Fruit fly (Drosophila melanogaster) whole organism, embryonic: Measurements from ENCODE around the gene CG15923.

Experiments
- Ada2b ChIP-seq: fragments of 200-800 bp; sonication (Bioruptor generic); IDR thresholded peaks from 2 replicates; pipeline ENCODE4 v1.3.6; 2022; ENCODE audit warnings: missing biosample characterization, missing genetic modification characterization
- Atf6 ChIP-seq: fragments of 200-800 bp; sonication (Bioruptor generic); IDR thresholded peaks from 2 replicates; pipeline ENCODE4 v1.3.6; 2022; ENCODE audit warnings: missing biosample characterization, missing genetic modification characterization
- CG10147 ChIP-seq: fragments of 200-800 bp; sonication (Bioruptor generic); optimal IDR thresholded peaks from 2 replicates; lab custom pipeline; 2019; ENCODE audit warnings: missing biosample characterization, mild to moderate bottlenecking, missing genetic modification characterization, moderate library complexity
- CG13424 ChIP-seq: fragments of 200-800 bp; sonication (Bioruptor generic); optimal IDR thresholded peaks from 2 replicates; lab custom pipeline; 2019; ENCODE audit warnings: missing biosample characterization, mild to moderate bottlenecking, missing genetic modification characterization, moderate library complexity
- CG14860 ChIP-seq: fragments of 200-800 bp; sonication (Bioruptor generic); IDR thresholded peaks from 3 replicates; pipeline ENCODE4 v1.3.6; 2022; ENCODE audit warnings: missing biosample characterization, missing genetic modification characterization; ENCODE audit not compliant: partially characterized antibody
- CG15479 ChIP-seq: fragments of 200-800 bp; sonication (Bioruptor generic); optimal IDR thresholded peaks from 3 replicates; lab custom pipeline; 2019; ENCODE audit warnings: missing biosample characterization, mild to moderate bottlenecking, missing genetic modification characterization, moderate library complexity
- CG16863 ChIP-seq: fragments of 200-800 bp; sonication (Bioruptor generic); optimal IDR thresholded peaks from 3 replicates; lab custom pipeline; 2016; ENCODE audit warnings: missing biosample characterization, missing genetic modification characterization
- CG17328 ChIP-seq: fragments of 200-800 bp; sonication (Bioruptor generic); IDR thresholded peaks from 2 replicates; pipeline ENCODE4 v1.3.6; 2022; ENCODE audit warnings: missing biosample characterization, missing genetic modification characterization
- CG17829 ChIP-seq: fragments of 200-800 bp; optimal IDR thresholded peaks from 2 replicates; lab custom pipeline; 2019; ENCODE audit warnings: missing biosample characterization, mild to moderate bottlenecking, missing genetic modification characterization, moderate library complexity
- CG18262 ChIP-seq: fragments of 200-800 bp; optimal IDR thresholded peaks from 3 replicates; lab custom pipeline; 2019; ENCODE audit warnings: missing biosample characterization, mild to moderate bottlenecking, missing genetic modification characterization, moderate library complexity
- CG2129 ChIP-seq: fragments of 200-800 bp; sonication (Bioruptor generic); IDR thresholded peaks from 2 replicates; pipeline ENCODE4 v1.3.6; 2022; ENCODE audit warnings: missing biosample characterization, missing genetic modification characterization; ENCODE audit not compliant: partially characterized antibody
- CG30431 ChIP-seq: fragments of 200-800 bp; sonication (Bioruptor generic); optimal IDR thresholded peaks from 2 replicates; lab custom pipeline; 2017; ENCODE audit warnings: missing biosample characterization, missing genetic modification characterization
- CG31365 ChIP-seq: fragments of 200-800 bp; sonication (Bioruptor generic); optimal IDR thresholded peaks from 2 replicates; lab custom pipeline; 2018; ENCODE audit warnings: missing biosample characterization, mild to moderate bottlenecking, missing genetic modification characterization
- CG3163 ChIP-seq: fragments of 200-800 bp; sonication (Bioruptor generic); optimal IDR thresholded peaks from 3 replicates; lab custom pipeline; 2016; ENCODE audit warnings: missing biosample characterization, missing genetic modification characterization
- CG3407 ChIP-seq: fragments of 200-800 bp; sonication (Bioruptor generic); optimal IDR thresholded peaks from 2 replicates; lab custom pipeline; 2018; ENCODE audit warnings: missing biosample characterization, mild to moderate bottlenecking, missing genetic modification characterization
- CG34376 ChIP-seq: fragments of 200-800 bp; sonication (Bioruptor generic); optimal IDR thresholded peaks from 2 replicates; lab custom pipeline; 2018; ENCODE audit warnings: missing biosample characterization, mild to moderate bottlenecking, missing genetic modification characterization
- CG4617 ChIP-seq: fragments of 200-800 bp; sonication (Bioruptor generic); optimal IDR thresholded peaks from 3 replicates; lab custom pipeline; 2016; ENCODE audit warnings: missing biosample characterization, missing genetic modification characterization, borderline replicate concordance
- CG5953 ChIP-seq: fragments of 200-800 bp; sonication (Bioruptor generic); IDR thresholded peaks from 2 replicates; pipeline ENCODE4 v1.3.6; 2022; ENCODE audit warnings: missing biosample characterization, missing genetic modification characterization
- CG6765 ChIP-seq: fragments of 200-800 bp; sonication (Bioruptor generic); optimal IDR thresholded peaks from 3 replicates; lab custom pipeline; 2017; ENCODE audit warnings: missing biosample characterization, mild to moderate bottlenecking, missing genetic modification characterization
- CG7372 ChIP-seq: fragments of 200-800 bp; sonication (Bioruptor generic); IDR thresholded peaks from 2 replicates; pipeline ENCODE4 v1.3.6; 2022; ENCODE audit warnings: missing biosample characterization, missing genetic modification characterization
- CG7745 ChIP-seq: fragments of 200-800 bp; sonication (Bioruptor generic); optimal IDR thresholded peaks from 2 replicates; lab custom pipeline; 2018; ENCODE audit warnings: missing biosample characterization, mild to moderate bottlenecking, missing genetic modification characterization, moderate library complexity
- CG8281 ChIP-seq: fragments of 200-800 bp; sonication (Bioruptor generic); optimal IDR thresholded peaks from 2 replicates; lab custom pipeline; 2018; ENCODE audit warnings: missing biosample characterization, mild to moderate bottlenecking, missing genetic modification characterization, moderate library complexity
- CG8359 ChIP-seq: fragments of 200-800 bp; sonication (Bioruptor generic); optimal IDR thresholded peaks from 2 replicates; lab custom pipeline; 2017; ENCODE audit warnings: missing biosample characterization, mild to moderate bottlenecking, missing genetic modification characterization, borderline replicate concordance
- CG9437 ChIP-seq: fragments of 200-800 bp; sonication (Bioruptor generic); optimal IDR thresholded peaks from 2 replicates; lab custom pipeline; 2018; ENCODE audit warnings: missing biosample characterization, mild to moderate bottlenecking, missing genetic modification characterization
- CG9609 ChIP-seq: fragments of 200-800 bp; sonication (Bioruptor generic); optimal IDR thresholded peaks from 3 replicates; lab custom pipeline; 2016; ENCODE audit warnings: missing biosample characterization, missing genetic modification characterization
- Dfd ChIP-seq, 2 experiments: fragments of >200 bp; optimal IDR thresholded peaks; 2 replicates each; lab custom pipeline; 2017; ENCODE audit warnings: missing biosample characterization in 2 of 2, missing genetic modification characterization in 2 of 2
- E2f2 ChIP-seq: fragments of 200-800 bp; sonication (Bioruptor generic); IDR thresholded peaks from 2 replicates; pipeline ENCODE4 v1.3.6; 2022; ENCODE audit warnings: missing biosample characterization, missing genetic modification characterization
- Eip74EF ChIP-seq, 2 experiments: fragments of 200-800 bp in 1 of 2; fragments of >200 bp in 1 of 2; sonication (Bioruptor generic) in 1 of 2; optimal IDR thresholded peaks; 2 replicates each; lab custom pipeline; 2017 to 2019; ENCODE audit warnings: missing biosample characterization in 2 of 2, missing genetic modification characterization in 2 of 2, mild to moderate bottlenecking in 1 of 2, moderate library complexity in 1 of 2
- Kr ChIP-seq: fragments of 200-800 bp; sonication (Bioruptor generic); optimal IDR thresholded peaks from 2 replicates; lab custom pipeline; 2017; ENCODE audit warnings: missing biosample characterization, mild to moderate bottlenecking, missing genetic modification characterization
- Lpt ChIP-seq: fragments of >200 bp; optimal IDR thresholded peaks from 2 replicates; lab custom pipeline; 2018; ENCODE audit warnings: missing biosample characterization, missing genetic modification characterization
- Rfx ChIP-seq: fragments of 200-800 bp; sonication (Bioruptor generic); IDR thresholded peaks from 2 replicates; pipeline ENCODE4 v1.3.6; 2022; ENCODE audit warnings: missing biosample characterization, missing genetic modification characterization
- Side ChIP-seq: fragments of 200-800 bp; sonication (Bioruptor generic); optimal IDR thresholded peaks from 2 replicates; lab custom pipeline; 2016; ENCODE audit warnings: missing biosample characterization, missing genetic modification characterization
- al ChIP-seq: fragments of 200-800 bp; sonication (Bioruptor generic); IDR thresholded peaks from 2 replicates; pipeline ENCODE4 v1.3.6; 2022; ENCODE audit warnings: missing biosample characterization, missing genetic modification characterization
- ash1 ChIP-seq: fragments of 200-800 bp; sonication (Bioruptor generic); optimal IDR thresholded peaks from 2 replicates; lab custom pipeline; 2018; ENCODE audit warnings: missing biosample characterization, mild to moderate bottlenecking, missing genetic modification characterization
- ato ChIP-seq: fragments of 200-800 bp; sonication (Bioruptor generic); IDR thresholded peaks from 2 replicates; pipeline ENCODE4 v1.3.6; 2022; ENCODE audit warnings: missing biosample characterization, missing genetic modification characterization; ENCODE audit not compliant: partially characterized antibody
- btn ChIP-seq: fragments of 200-800 bp; sonication (Bioruptor generic); optimal IDR thresholded peaks from 2 replicates; lab custom pipeline; 2016; ENCODE audit warnings: missing biosample characterization, missing genetic modification characterization
- dan ChIP-seq: fragments of 200-800 bp; sonication (Bioruptor generic); IDR thresholded peaks from 2 replicates; pipeline ENCODE4 v1.3.6; 2022; ENCODE audit warnings: missing biosample characterization, missing genetic modification characterization
- dmrt11E ChIP-seq: fragments of 200-800 bp; sonication (Bioruptor generic); optimal IDR thresholded peaks from 3 replicates; lab custom pipeline; 2018; ENCODE audit warnings: missing biosample characterization, mild to moderate bottlenecking, missing genetic modification characterization, moderate library complexity
- ems ChIP-seq: fragments of 200-800 bp; sonication (Bioruptor generic); optimal IDR thresholded peaks from 3 replicates; lab custom pipeline; 2016; ENCODE audit warnings: missing biosample characterization, missing genetic modification characterization
- ewg ChIP-seq: fragments of 200-800 bp; sonication (Bioruptor generic); optimal IDR thresholded peaks from 3 replicates; lab custom pipeline; 2017; ENCODE audit warnings: mild to moderate bottlenecking, missing biosample characterization, missing genetic modification reagents, missing genetic modification characterization
- fu2 ChIP-seq: fragments of 200-800 bp; sonication (Bioruptor generic); optimal IDR thresholded peaks from 2 replicates; lab custom pipeline; 2016; ENCODE audit warnings: missing biosample characterization, missing genetic modification characterization
- ham ChIP-seq: fragments of 200-800 bp; sonication (Bioruptor generic); IDR thresholded peaks from 2 replicates; pipeline ENCODE4 v1.3.6; 2022; ENCODE audit warnings: missing biosample characterization, missing genetic modification characterization
- her ChIP-seq: fragments of 200-800 bp; sonication (Bioruptor generic); optimal IDR thresholded peaks from 2 replicates; lab custom pipeline; 2016; ENCODE audit warnings: missing biosample characterization, missing genetic modification characterization
- insv ChIP-seq, 2 experiments: fragments of 200-800 bp; sonication (Bioruptor generic); optimal IDR thresholded peaks; 3 replicates each; lab custom pipeline; 2016 to 2018; ENCODE audit warnings: missing biosample characterization in 2 of 2, missing genetic modification characterization in 2 of 2
- lmd ChIP-seq: fragments of 200-800 bp; sonication (Bioruptor generic); IDR thresholded peaks from 2 replicates; pipeline ENCODE4 v1.3.6; 2022; ENCODE audit warnings: missing biosample characterization, missing genetic modification characterization
- nerfin-1 ChIP-seq: fragments of 200-800 bp; sonication (Bioruptor generic); optimal IDR thresholded peaks from 3 replicates; lab custom pipeline; 2019; ENCODE audit warnings: missing biosample characterization, mild to moderate bottlenecking, missing genetic modification characterization, moderate library complexity
- nom ChIP-seq: fragments of 200-800 bp; sonication (Bioruptor generic); optimal IDR thresholded peaks from 2 replicates; lab custom pipeline; 2017; ENCODE audit warnings: missing biosample characterization, missing genetic modification characterization, mild to moderate bottlenecking, moderate library complexity, missing genetic modification reagents
- odd ChIP-seq: fragments of 200-800 bp; sonication (Bioruptor generic); optimal IDR thresholded peaks from 2 replicates; lab custom pipeline; 2017; ENCODE audit warnings: missing biosample characterization, mild to moderate bottlenecking, missing genetic modification characterization
- pan ChIP-seq, 4 experiments: fragments of >200 bp in 3 of 4; fragments of 200-800 bp in 1 of 4; sonication (Bioruptor generic) in 1 of 4; optimal IDR thresholded peaks in 3 of 4; IDR thresholded peaks in 1 of 4; 2 replicates each; pipeline versions ENCODE4 v1.3.6 to Lab custom; 2017 to 2022; ENCODE audit warnings: missing biosample characterization in 2 of 4, missing genetic modification characterization in 2 of 4, mixed read lengths in 1 of 4
- seq ChIP-seq: fragments of 200-800 bp; sonication (Bioruptor generic); IDR thresholded peaks from 2 replicates; pipeline ENCODE4 v1.3.6; 2022; ENCODE audit warnings: missing biosample characterization, missing genetic modification characterization

Gene CG15923

DNA sequence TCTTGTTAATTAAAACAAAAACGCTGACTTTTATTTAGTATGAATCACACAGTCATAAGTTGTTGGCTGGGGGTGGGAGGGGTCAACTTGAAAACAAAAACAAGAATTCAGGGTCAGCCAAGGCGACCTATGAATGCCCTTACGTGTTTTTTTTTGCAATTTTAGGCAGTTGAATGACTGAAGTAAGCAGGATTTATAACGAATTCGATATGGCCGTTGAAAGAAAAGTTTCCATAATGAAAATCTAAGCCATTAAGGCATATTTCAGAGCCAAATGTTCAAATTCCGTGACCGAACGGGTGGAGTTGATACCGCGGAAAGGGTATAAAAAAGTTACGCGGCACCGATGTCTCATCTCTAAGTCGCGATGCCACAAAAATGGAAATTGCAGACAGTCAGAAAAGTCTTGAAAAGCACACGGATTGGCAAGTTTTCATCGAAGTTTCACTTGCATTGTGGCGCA, 17.3 kb upstream of the CG15923 start (continued):
- TF ChIP-seq CG3407 = no peak
- peak; percentile 72 for TF ChIP-seq seq (GFP tag; lab: Robert Waterston, UW)
- TF ChIP-seq al (GFP tag; lab: Robert Waterston, UW) = peak; percentile 65
- no peak for TF ChIP-seq CG18262 (tag; lab: Kevin White, UChicago)
- TF ChIP-seq ham = no peak
- peak; percentile 14 for TF ChIP-seq Kr (GFP tag; lab: Kevin White, UChicago)
- TF ChIP-seq lmd (GFP tag; lab: Robert Waterston, UW) = peak; percentile 72
- TF ChIP-seq CG9609 (GFP tag; lab: Kevin White, UChicago) = peak; percentile 65
- TF ChIP-seq dan (GFP tag; lab: Robert Waterston, UW) = no peak
- TF ChIP-seq CG8281 (tag; lab: Kevin White, UChicago) = no peak
- TF ChIP-seq CG5953 (GFP tag; lab: Robert Waterston, UW) = no peak
- peak; percentile 74 for TF ChIP-seq her (GFP tag; lab: Kevin White, UChicago)
- TF ChIP-seq CG14860 (GFP tag; lab: Robert Waterston, UW) = no peak
- no peak for TF ChIP-seq btn (GFP tag; lab: Kevin White, UChicago)
- TF ChIP-seq CG7372 (GFP tag; lab: Robert Waterston, UW) = peak; percentile 53; the same call in 1 of the 2 replicates
- no peak for TF ChIP-seq CG8359 (GFP tag; lab: Kevin White, UChicago)
- TF ChIP-seq Ada2b = peak; percentile 53
- no peak for TF ChIP-seq CG31365 (tag; lab: Kevin White, UChicago)
- no peak for TF ChIP-seq odd (GFP tag; lab: Kevin White, UChicago)
- no peak for TF ChIP-seq CG15479 (GFP tag; lab: Kevin White, UChicago)
- TF ChIP-seq CG13424 = peak; percentile 72
- TF ChIP-seq CG17328 = peak; percentile 61; the same call in 1 of the 2 replicates
- peak; percentile 75; the same call in 1 of the 2 replicates for TF ChIP-seq Atf6 (GFP tag; lab: Robert Waterston, UW)
- TF ChIP-seq Eip74EF (GFP tag; optimal IDR thresholded peaks at IDR 0.05; lab: Kevin White, UChicago) = no peak
- TF ChIP-seq CG16863 (GFP tag; lab: Kevin White, UChicago) = peak; percentile 66
- TF ChIP-seq ems (GFP tag; lab: Kevin White, UChicago) = peak; percentile 45
- TF ChIP-seq insv (GFP tag; optimal IDR thresholded peaks at IDR 0.05; lab: Kevin White, UChicago) = no peak
- TF ChIP-seq CG17829 = peak; percentile 34
- no peak for TF ChIP-seq pan (optimal IDR thresholded peaks at IDR 0.05; lab: Kevin White, UChicago)
- peak in 1 of 2 experiments; percentile 19 for TF ChIP-seq pan (GFP tag; optimal IDR thresholded peaks at IDR 0.05 in 1 of 2, IDR thresholded peaks at IDR 0.05 in 1 of 2)
- TF ChIP-seq E2f2 (GFP tag; lab: Robert Waterston, UW) = peak; percentile 48
- peak; percentile 39 for TF ChIP-seq CG6765 (GFP tag; lab: Kevin White, UChicago)
- peak; percentile 63 for TF ChIP-seq dmrt11E (tag; lab: Kevin White, UChicago)
- TF ChIP-seq Dfd (GFP tag; optimal IDR thresholded peaks at IDR 0.05; lab: Kevin White, UChicago) = no peak
- peak; percentile 21 for TF ChIP-seq CG3163 (GFP tag; lab: Kevin White, UChicago)
- peak; percentile 67 for TF ChIP-seq fu2
- TF ChIP-seq CG2129 (GFP tag; lab: Robert Waterston, UW) = no peak
- TF ChIP-seq CG4617 (GFP tag; lab: Kevin White, UChicago) = peak; percentile 70
- TF ChIP-seq Lpt (GFP tag; lab: Kevin White, UChicago) = no peak
- TF ChIP-seq CG30431 (GFP tag; lab: Kevin White, UChicago) = peak; percentile 49
- peak; percentile 82 for TF ChIP-seq Rfx
- no peak for TF ChIP-seq ash1 (GFP tag; lab: Kevin White, UChicago)
- TF ChIP-seq ato (GFP tag; lab: Robert Waterston, UW) = no peak
- TF ChIP-seq CG34376 (GFP tag; lab: Kevin White, UChicago) = peak; percentile 70
- TF ChIP-seq CG10147 (GFP tag; lab: Kevin White, UChicago) = no peak
- no peak for TF ChIP-seq ewg
- TF ChIP-seq CG9437 (GFP tag; lab: Kevin White, UChicago) = no peak
- peak; percentile 50 for TF ChIP-seq Side (GFP tag; lab: Kevin White, UChicago)
- TF ChIP-seq nom (GFP tag; lab: Kevin White, UChicago) = no peak
- TF ChIP-seq CG7745 (tag; lab: Kevin White, UChicago) = no peak
- no peak for TF ChIP-seq nerfin-1
